Worm (Caenorhabditis elegans): ENCODE data around the gene ceh-22.

- TF ChIP-seq dpl-1 (GFP tag; optimal IDR thresholded peaks at IDR 0.05) (peak; percentile 6 to 54 (median 44)), Y116A8C.19 (tag; optimal IDR thresholded peaks at IDR 0.05; ENCODE audit: borderline replicate concordance) (no peak), nhr-237 (tag; optimal IDR thresholded peaks at IDR 0.05) (no peak), mef-2 (tag; optimal IDR thresholded peaks at IDR 0.05) (no peak), nhr-77 (tag; optimal IDR thresholded peaks at IDR 0.05) (no peak), ztf-11 (tag; optimal IDR thresholded peaks at IDR 0.05) (peak in 1 of 2 experiments; percentile 39)
Measured at ce11 chrV:10716865-10717713, 45.4 kb downstream of the ceh-22 start.
